Fruit fly (Drosophila melanogaster): Measurements from ENCODE around the gene Cen.
A peak's percentile ranks its signal among the peaks of the same experiment; 100 is the strongest.

The Cen gene

dm6 chr2L:20656110-20656509, 25.5 kb downstream of the Cen start, which contains the start of the genes brun and CG2614 (continued):
- TF ChIP-seq HLH106 (tag; optimal IDR thresholded peaks at IDR 0.05) = peak; percentile 74

- peak; percentile 77 for TF ChIP-seq woc (GFP tag; optimal IDR thresholded peaks at IDR 0.05)
- TF ChIP-seq dsf (GFP tag; optimal IDR thresholded peaks at IDR 0.05; ENCODE audit: borderline replicate concordance) = no peak
- peak; percentile 55 for TF ChIP-seq HLH106 (tag; optimal IDR thresholded peaks at IDR 0.05)
- TF ChIP-seq CG9705 (GFP tag; optimal IDR thresholded peaks at IDR 0.05) = peak; percentile 32
- TF ChIP-seq Jra (GFP tag; optimal IDR thresholded peaks at IDR 0.05) = peak; percentile 15
- TF ChIP-seq Abd-B (GFP tag; optimal IDR thresholded peaks at IDR 0.05) = no peak
- TF ChIP-seq ey (GFP tag; optimal IDR thresholded peaks at IDR 0.05) = peak; percentile 39
- TF ChIP-seq dl (GFP tag; optimal IDR thresholded peaks at IDR 0.05; ENCODE audit: insufficient read depth in 1 of 2, partially characterized antibody in 2 of 2) = no peak
- peak; percentile 60 for TF ChIP-seq OdsH (GFP tag; optimal IDR thresholded peaks at IDR 0.05)
- TF ChIP-seq pan (optimal IDR thresholded peaks at IDR 0.05) = no peak
- TF ChIP-seq N (GFP tag; optimal IDR thresholded peaks at IDR 0.05) = no peak
- peak; percentile 70 for TF ChIP-seq rgr (GFP tag; optimal IDR thresholded peaks at IDR 0.05)
- peak; percentile 63 for TF ChIP-seq h (GFP tag; optimal IDR thresholded peaks at IDR 0.05)
- no peak for TF ChIP-seq Hr78 (GFP tag; optimal IDR thresholded peaks at IDR 0.05)
- no peak for TF ChIP-seq Hnf4 (GFP tag; optimal IDR thresholded peaks at IDR 0.05)
- TF ChIP-seq sv (GFP tag; optimal IDR thresholded peaks at IDR 0.05) = no peak
- no peak for TF ChIP-seq psq (GFP tag; optimal IDR thresholded peaks at IDR 0.05)
- TF ChIP-seq foxo (GFP tag; optimal IDR thresholded peaks at IDR 0.05) = peak in 1 of 2 experiments; percentile 60
- no peak for TF ChIP-seq lola (GFP tag; optimal IDR thresholded peaks at IDR 0.05)
- TF ChIP-seq Hr83 (GFP tag; optimal IDR thresholded peaks at IDR 0.05; ENCODE audit: poor library complexity, severe bottlenecking) = peak; percentile 79
Measured at dm6 chr2L:20649891-20650290, 31.8 kb downstream of the Cen start, which contains the start of gene CG2611. Gene CG2611 (plus strand): TSS chr2L:20650189.

- no peak for TF ChIP-seq fru (GFP tag; optimal IDR thresholded peaks at IDR 0.05)
- no peak for TF ChIP-seq sage (GFP tag; optimal IDR thresholded peaks at IDR 0.05)
- no peak for TF ChIP-seq OdsH (GFP tag; optimal IDR thresholded peaks at IDR 0.05)
- TF ChIP-seq pan (optimal IDR thresholded peaks at IDR 0.05) = no peak
- TF ChIP-seq Hr78 (GFP tag; optimal IDR thresholded peaks at IDR 0.05) = no peak
- no peak for TF ChIP-seq sv (GFP tag; optimal IDR thresholded peaks at IDR 0.05)
- TF ChIP-seq GATAd (GFP tag; optimal IDR thresholded peaks at IDR 0.05) = no peak
- no peak for TF ChIP-seq Vsx2 (GFP tag; optimal IDR thresholded peaks at IDR 0.05; ENCODE audit: partially characterized antibody)
- TF ChIP-seq CG9705 (GFP tag; optimal IDR thresholded peaks at IDR 0.05) = no peak
Measured at dm6 chr2L:20648612-20649011, 33.0 kb downstream of the Cen start, which contains the start of gene CG18810. Gene CG18810 (plus strand): TSS chr2L:20648912.

dm6 chr2L:20647240-20647908, 34.3 kb downstream of the Cen start:
- TF ChIP-seq lola (GFP tag; optimal IDR thresholded peaks at IDR 0.05) = no peak
- no peak for TF ChIP-seq Dif (GFP tag; optimal IDR thresholded peaks at IDR 0.05; ENCODE audit: partially characterized antibody)
- TF ChIP-seq rgr (GFP tag; optimal IDR thresholded peaks at IDR 0.05) = peak; percentile 23
- TF ChIP-seq sv (GFP tag; optimal IDR thresholded peaks at IDR 0.05) = no peak
- TF ChIP-seq woc (GFP tag; optimal IDR thresholded peaks at IDR 0.05) = no peak
- peak; percentile 11 for TF ChIP-seq h (GFP tag; optimal IDR thresholded peaks at IDR 0.05)
- no peak for TF ChIP-seq foxo (GFP tag; optimal IDR thresholded peaks at IDR 0.05)
- TF ChIP-seq Rel (GFP tag; optimal IDR thresholded peaks at IDR 0.05) = no peak
- TF ChIP-seq Rel (tag; optimal IDR thresholded peaks at IDR 0.05) = peak; percentile 89
- TF ChIP-seq dsf (GFP tag; optimal IDR thresholded peaks at IDR 0.05; ENCODE audit: borderline replicate concordance) = no peak
- peak; percentile 6 for TF ChIP-seq CG32264 (GFP tag; optimal IDR thresholded peaks at IDR 0.05)

dm6 chr2L:20645394-20645869, 36.2 kb downstream of the Cen start, which contains the start of the genes phr6-4 and CG2608:
Gene phr6-4 (minus strand): TSS chr2L:20645791.
Gene CG2608 (plus strand): TSS chr2L:20645822.
- peak; percentile 85 for TF ChIP-seq psq (GFP tag; optimal IDR thresholded peaks at IDR 0.05)
- TF ChIP-seq Dfd (GFP tag; optimal IDR thresholded peaks at IDR 0.05) = no peak
- no peak for TF ChIP-seq CrebA (GFP tag; optimal IDR thresholded peaks at IDR 0.05; ENCODE audit: borderline replicate concordance)
- TF ChIP-seq woc (GFP tag; optimal IDR thresholded peaks at IDR 0.05) = peak; percentile 80
- no peak for TF ChIP-seq pan (optimal IDR thresholded peaks at IDR 0.05)
- peak; percentile 58 for TF ChIP-seq CG32264 (GFP tag; optimal IDR thresholded peaks at IDR 0.05)
- TF ChIP-seq Jra (GFP tag; optimal IDR thresholded peaks at IDR 0.05) = peak; percentile 80
- peak; percentile 82 for TF ChIP-seq Hnf4 (GFP tag; optimal IDR thresholded peaks at IDR 0.05)
- peak; percentile 91 for TF ChIP-seq h (GFP tag; optimal IDR thresholded peaks at IDR 0.05)
- peak; percentile 91 for TF ChIP-seq fru (GFP tag; optimal IDR thresholded peaks at IDR 0.05)
- no peak for TF ChIP-seq dl (GFP tag; optimal IDR thresholded peaks at IDR 0.05; ENCODE audit: insufficient read depth in 1 of 2, partially characterized antibody in 2 of 2)
- no peak for TF ChIP-seq jim (GFP tag; optimal IDR thresholded peaks at IDR 0.05)
- TF ChIP-seq Rel (GFP tag; optimal IDR thresholded peaks at IDR 0.05) = no peak
- TF ChIP-seq Rel (tag; optimal IDR thresholded peaks at IDR 0.05) = peak; percentile 68
- TF ChIP-seq Hr83 (GFP tag; optimal IDR thresholded peaks at IDR 0.05; ENCODE audit: poor library complexity, severe bottlenecking) = peak; percentile 56
- TF ChIP-seq Myc (optimal IDR thresholded peaks at IDR 0.05) = peak; percentile 15
- TF ChIP-seq CG9705 (GFP tag; optimal IDR thresholded peaks at IDR 0.05) = peak; percentile 87
- TF ChIP-seq br (GFP tag; optimal IDR thresholded peaks at IDR 0.05) = peak; percentile 87
- TF ChIP-seq ey (GFP tag; optimal IDR thresholded peaks at IDR 0.05) = peak; percentile 88
- TF ChIP-seq brk (GFP tag; optimal IDR thresholded peaks at IDR 0.05) = peak; percentile 92
- peak; percentile 91 for TF ChIP-seq OdsH (GFP tag; optimal IDR thresholded peaks at IDR 0.05)
- TF ChIP-seq HLH106 (tag; optimal IDR thresholded peaks at IDR 0.05) = peak; percentile 95
- TF ChIP-seq rgr (GFP tag; optimal IDR thresholded peaks at IDR 0.05) = peak; percentile 93
- peak in 1 of 2 experiments; percentile 95 for TF ChIP-seq foxo (GFP tag; optimal IDR thresholded peaks at IDR 0.05)
- no peak for TF ChIP-seq N (GFP tag; optimal IDR thresholded peaks at IDR 0.05)
- TF ChIP-seq tai (GFP tag; optimal IDR thresholded peaks at IDR 0.05) = no peak
- TF ChIP-seq GATAd (GFP tag; optimal IDR thresholded peaks at IDR 0.05) = peak; percentile 53
- TF ChIP-seq dmrt93B (GFP tag; optimal IDR thresholded peaks at IDR 0.05) = no peak

Data from whole organism, wandering third instar larva.